Worm (Caenorhabditis elegans) whole organism, L3 larva: ENCODE results near the gene nhr-28.

Experiments used
- R02D3.7 ChIP-seq: fragments of 150-350 bp; optimal IDR thresholded peaks from 2 replicates; lab custom pipeline; 2014; ENCODE audit warnings: missing biosample characterization, missing genetic modification characterization
- ZK546.5 ChIP-seq: sonication (generic microtip); optimal IDR thresholded peaks from 2 replicates; lab custom pipeline; 2017; ENCODE audit warnings: missing biosample characterization, missing genetic modification characterization
- aly-2 ChIP-seq: fragments of 150-350 bp; optimal IDR thresholded peaks from 2 replicates; lab custom pipeline; 2014; ENCODE audit warnings: missing biosample characterization, missing genetic modification characterization
- ama-1 ChIP-seq: fragments of 150-350 bp; optimal IDR thresholded peaks from 2 replicates; lab custom pipeline; 2018
- ceh-16 ChIP-seq: sonication (generic microtip); optimal IDR thresholded peaks from 2 replicates; lab custom pipeline; 2017; ENCODE audit warnings: missing biosample characterization, missing genetic modification characterization
- ceh-28 ChIP-seq: fragments of 150-350 bp; optimal IDR thresholded peaks from 2 replicates; lab custom pipeline; 2014; ENCODE audit warnings: missing biosample characterization, missing genetic modification reagents, missing genetic modification characterization
- daf-12 ChIP-seq: fragments of 150-350 bp; optimal IDR thresholded peaks from 2 replicates; lab custom pipeline; 2014; ENCODE audit warnings: missing biosample characterization, missing genetic modification reagents, missing genetic modification characterization
- egl-27 ChIP-seq: sonication (generic microtip); optimal IDR thresholded peaks from 4 replicates; lab custom pipeline; 2017; ENCODE audit warnings: missing biosample characterization, missing genetic modification reagents, missing genetic modification characterization
- egl-5 ChIP-seq: fragments of 150-350 bp; optimal IDR thresholded peaks from 2 replicates; lab custom pipeline; 2017; ENCODE audit warnings: missing biosample characterization, missing genetic modification reagents, missing genetic modification characterization, inconsistent platforms
- elt-1 ChIP-seq: fragments of 150-350 bp; optimal IDR thresholded peaks from 2 replicates; lab custom pipeline; 2014; ENCODE audit warnings: missing biosample characterization, missing genetic modification characterization
- elt-2 ChIP-seq: sonication (generic microtip); optimal IDR thresholded peaks from 2 replicates; lab custom pipeline; 2016; ENCODE audit warnings: missing genetic modification reagents, mild to moderate bottlenecking, missing genetic modification characterization, missing compliant biosample characterization
- eor-1 ChIP-seq, 2 experiments: fragments of 150-350 bp; optimal IDR thresholded peaks; 2 replicates each; lab custom pipeline; 2014 to 2018; ENCODE audit warnings: missing biosample characterization in 2 of 2, missing genetic modification characterization in 2 of 2
- fkh-2 ChIP-seq: fragments of 150-350 bp; optimal IDR thresholded peaks from 2 replicates; lab custom pipeline; 2014; ENCODE audit warnings: missing biosample characterization, missing genetic modification reagents, missing genetic modification characterization
- hmg-11 ChIP-seq: sonication (generic microtip); optimal IDR thresholded peaks from 2 replicates; lab custom pipeline; 2016; ENCODE audit warnings: missing genetic modification characterization, missing compliant biosample characterization
- jun-1 ChIP-seq: fragments of 150-350 bp; optimal IDR thresholded peaks from 2 replicates; lab custom pipeline; 2014; ENCODE audit warnings: missing biosample characterization, missing genetic modification reagents, missing genetic modification characterization
- lin-15B ChIP-seq: fragments of 150-350 bp; optimal IDR thresholded peaks from 2 replicates; lab custom pipeline; 2014; ENCODE audit warnings: missing biosample characterization, missing genetic modification characterization
- lin-39 ChIP-seq: fragments of 150-350 bp; optimal IDR thresholded peaks from 2 replicates; lab custom pipeline; 2018; ENCODE audit warnings: missing biosample characterization, missing genetic modification reagents, missing genetic modification characterization
- mdl-1 ChIP-seq: fragments of 150-350 bp; optimal IDR thresholded peaks from 2 replicates; lab custom pipeline; 2014; ENCODE audit warnings: missing biosample characterization, missing genetic modification characterization
- nfya-1 ChIP-seq: sonication (generic microtip); optimal IDR thresholded peaks from 2 replicates; lab custom pipeline; 2017; ENCODE audit warnings: missing genetic modification characterization, mild to moderate bottlenecking, missing compliant biosample characterization, antibody characterized with exemption, moderate library complexity; ENCODE audit not compliant: insufficient read depth
- nhr-11 ChIP-seq: fragments of 150-350 bp; optimal IDR thresholded peaks from 2 replicates; lab custom pipeline; 2014; ENCODE audit warnings: missing biosample characterization, missing genetic modification characterization
- nhr-12 ChIP-seq: fragments of 150-350 bp; optimal IDR thresholded peaks from 2 replicates; lab custom pipeline; 2014; ENCODE audit warnings: missing biosample characterization, missing genetic modification characterization
- nhr-23 ChIP-seq: fragments of 150-350 bp; optimal IDR thresholded peaks from 2 replicates; lab custom pipeline; 2014; ENCODE audit warnings: missing biosample characterization, missing genetic modification reagents, missing genetic modification characterization
- nhr-237 ChIP-seq: fragments of 150-350 bp; optimal IDR thresholded peaks from 2 replicates; lab custom pipeline; 2014; ENCODE audit warnings: missing biosample characterization, missing genetic modification characterization
- nhr-25 ChIP-seq: sonication (generic microtip); optimal IDR thresholded peaks from 2 replicates; lab custom pipeline; 2017; ENCODE audit warnings: missing biosample characterization, missing genetic modification characterization
- nhr-28 ChIP-seq: fragments of 150-350 bp; optimal IDR thresholded peaks from 2 replicates; lab custom pipeline; 2014; ENCODE audit warnings: missing biosample characterization, missing genetic modification characterization
- nhr-67 ChIP-seq: fragments of 150-350 bp; optimal IDR thresholded peaks from 2 replicates; lab custom pipeline; 2014; ENCODE audit warnings: missing biosample characterization, missing genetic modification characterization
- nhr-76 ChIP-seq: fragments of 150-350 bp; sonication (generic microtip); optimal IDR thresholded peaks from 5 replicates; lab custom pipeline; 2014; ENCODE audit warnings: missing biosample characterization, missing genetic modification characterization
- nhr-77 ChIP-seq: fragments of 150-350 bp; optimal IDR thresholded peaks from 2 replicates; lab custom pipeline; 2014; ENCODE audit warnings: missing biosample characterization, missing genetic modification characterization
- pha-4 ChIP-seq: fragments of 150-350 bp; optimal IDR thresholded peaks from 2 replicates; lab custom pipeline; 2014; ENCODE audit warnings: missing biosample characterization, missing genetic modification reagents, missing genetic modification characterization
- pqm-1 ChIP-seq: fragments of 150-350 bp; optimal IDR thresholded peaks from 2 replicates; lab custom pipeline; 2017; ENCODE audit warnings: missing biosample characterization, missing genetic modification characterization, inconsistent platforms
- sea-2 ChIP-seq: fragments of 150-350 bp; sonication (generic microtip); optimal IDR thresholded peaks from 4 replicates; lab custom pipeline; 2014; ENCODE audit warnings: missing biosample characterization, missing genetic modification reagents, missing genetic modification characterization
- skn-1 ChIP-seq: fragments of 150-350 bp; optimal IDR thresholded peaks from 2 replicates; lab custom pipeline; 2014; ENCODE audit warnings: missing biosample characterization, missing genetic modification characterization
- snpc-4 ChIP-seq: fragments of 150-350 bp; optimal IDR thresholded peaks from 2 replicates; lab custom pipeline; 2014; ENCODE audit warnings: missing biosample characterization, missing genetic modification characterization
- unc-39 ChIP-seq: sonication (generic microtip); optimal IDR thresholded peaks from 4 replicates; lab custom pipeline; 2017; ENCODE audit warnings: missing biosample characterization, missing genetic modification characterization

Gene nhr-28

ce11 chrX:16391110-16391509, 36.3 kb downstream of the nhr-28 start:
- TF ChIP-seq fkh-2 (tag; lab: Kevin White, UChicago) (peak; percentile 68), eor-1 (tag; optimal IDR thresholded peaks at IDR 0.05; lab: Kevin White, UChicago) (no peak)

- TF ChIP-seq lin-15B (tag; lab: Kevin White, UChicago), result no peak
- no peak for TF ChIP-seq nhr-28 (tag; lab: Kevin White, UChicago)
- peak; percentile 65 for TF ChIP-seq nfya-1 (tag; lab: Kevin White, UChicago)
- TF ChIP-seq ama-1, result no peak
- TF ChIP-seq snpc-4 (tag; lab: Kevin White, UChicago), result no peak
- no peak for TF ChIP-seq nhr-11 (tag; lab: Kevin White, UChicago)
- TF ChIP-seq aly-2 (tag; lab: Kevin White, UChicago), result no peak
- no peak for TF ChIP-seq mdl-1 (tag; lab: Kevin White, UChicago)
- TF ChIP-seq egl-5 (tag; lab: Kevin White, UChicago), result peak; percentile 0
- TF ChIP-seq eor-1 (tag; optimal IDR thresholded peaks at IDR 0.05; lab: Kevin White, UChicago), result no peak
- no peak for TF ChIP-seq ZK546.5 (tag; lab: Kevin White, UChicago)
- no peak for TF ChIP-seq unc-39 (tag; lab: Kevin White, UChicago)
Measured at ce11 chrX:16392107-16392506, 37.3 kb downstream of the nhr-28 start.

ce11 chrX:16398420-16398925, 43.7 kb downstream of the nhr-28 start, which contains the start of gene F01G12.18:
Gene F01G12.18 (minus strand): TSS chrX:16398470.
- TF ChIP-seq nhr-77 (tag; lab: Kevin White, UChicago) (no peak), nhr-25 (tag; lab: Kevin White, UChicago) (no peak), lin-39 (tag; lab: Kevin White, UChicago) (no peak), ceh-16 (no peak), daf-12 (tag; lab: Kevin White, UChicago) (no peak), skn-1 (tag; lab: Kevin White, UChicago) (no peak), ceh-28 (no peak), hmg-11 (tag; lab: Kevin White, UChicago) (no peak), snpc-4 (tag; lab: Kevin White, UChicago) (no peak), nhr-237 (tag; lab: Kevin White, UChicago) (no peak), elt-2 (tag; lab: Kevin White, UChicago) (no peak), nhr-76 (tag; lab: Kevin White, UChicago) (no peak), jun-1 (tag; lab: Kevin White, UChicago) (no peak), egl-5 (tag; lab: Kevin White, UChicago) (no peak), nhr-23 (no peak), sea-2 (GFP tag; lab: Kevin White, UChicago) (no peak), R02D3.7 (tag; lab: Kevin White, UChicago) (no peak), elt-1 (tag; lab: Kevin White, UChicago) (no peak), egl-27 (tag; lab: Kevin White, UChicago) (no peak)

- no peak for TF ChIP-seq aly-2 (tag; lab: Kevin White, UChicago)
- peak; percentile 54 for TF ChIP-seq pha-4
Measured at ce11 chrX:16400897-16401296, 46.1 kb downstream of the nhr-28 start.

- TF ChIP-seq pqm-1 (tag; lab: Kevin White, UChicago) (no peak), lin-39 (tag; lab: Kevin White, UChicago) (peak; percentile 91)
- TF ChIP-seq, all 47 proteins: peak for 1
Measured at ce11 chrX:16402303-16402702, 47.5 kb downstream of the nhr-28 start.

- TF ChIP-seq nhr-28 (tag; lab: Kevin White, UChicago), result no peak
- no peak for TF ChIP-seq nhr-12
- TF ChIP-seq pha-4, result peak; percentile 76
- no peak for TF ChIP-seq nhr-67 (tag; lab: Kevin White, UChicago)
- TF ChIP-seq elt-2 (tag; lab: Kevin White, UChicago), result no peak
- no peak for TF ChIP-seq egl-5 (tag; lab: Kevin White, UChicago)
- TF ChIP-seq, all 47 proteins: peak for 1
Measured at ce11 chrX:16402787-16403186, 48.0 kb downstream of the nhr-28 start.
